Fruit fly (Drosophila melanogaster): ENCODE results near the gene Mad.

dm6 chr2L:3123562-3124345 lies 35.7 kb downstream of the Mad start:
- TF ChIP-seq h (optimal IDR thresholded peaks at IDR 0.05) = no peak
- TF ChIP-seq psq (optimal IDR thresholded peaks at IDR 0.05) = no peak
- no peak for TF ChIP-seq insv (optimal IDR thresholded peaks at IDR 0.05)
